Worm (Caenorhabditis elegans) whole organism, early embryonic: ENCODE data around the gene Y58A7A.2.

Source experiments
- B0310.2 ChIP-seq: sonication (generic microtip); optimal IDR thresholded peaks from 2 replicates; lab custom pipeline; 2016; ENCODE audit warnings: mild to moderate bottlenecking, missing genetic modification characterization, missing compliant biosample characterization
- F13C5.2 ChIP-seq: sonication (generic microtip); optimal IDR thresholded peaks from 2 replicates; lab custom pipeline; 2017; ENCODE audit warnings: mild to moderate bottlenecking, missing genetic modification characterization, inconsistent platforms, missing compliant biosample characterization
- aly-1 ChIP-seq: sonication (generic microtip); optimal IDR thresholded peaks from 2 replicates; lab custom pipeline; 2016; ENCODE audit warnings: missing genetic modification characterization, missing compliant biosample characterization
- ama-1 ChIP-seq: fragments of 150-350 bp; optimal IDR thresholded peaks from 2 replicates; lab custom pipeline; 2014
- ceh-13 ChIP-seq: fragments of 200-800 bp; sonication (Bioruptor generic); optimal IDR thresholded peaks from 2 replicates; lab custom pipeline; 2018; ENCODE audit warnings: mild to moderate bottlenecking, missing genetic modification characterization, missing compliant biosample characterization
- ceh-36 ChIP-seq: sonication (generic microtip); optimal IDR thresholded peaks from 2 replicates; lab custom pipeline; 2016; ENCODE audit warnings: missing genetic modification characterization, inconsistent platforms, missing compliant biosample characterization
- ets-7 ChIP-seq: sonication (generic microtip); optimal IDR thresholded peaks from 2 replicates; lab custom pipeline; 2016; ENCODE audit warnings: missing genotype, missing genetic modification characterization, missing compliant biosample characterization
- flt-1 ChIP-seq: fragments of 200-800 bp; sonication (Bioruptor generic); IDR thresholded peaks from 2 replicates; pipeline ENCODE4 v1.3.6; 2022; ENCODE audit warnings: missing genetic modification characterization, missing compliant biosample characterization
- hmbx-1 ChIP-seq: sonication (generic microtip); optimal IDR thresholded peaks from 2 replicates; lab custom pipeline; 2016; ENCODE audit warnings: mild to moderate bottlenecking, missing genetic modification characterization, missing compliant biosample characterization
- hmg-4 ChIP-seq: fragments of 200-800 bp; sonication (Bioruptor generic); optimal IDR thresholded peaks from 2 replicates; lab custom pipeline; 2018; ENCODE audit warnings: mild to moderate bottlenecking, missing genetic modification characterization, missing compliant biosample characterization
- hnd-1 ChIP-seq: sonication (generic microtip); optimal IDR thresholded peaks from 2 replicates; lab custom pipeline; 2016; ENCODE audit warnings: missing genetic modification characterization, missing compliant biosample characterization
- pes-1 ChIP-seq: fragments of 200-800 bp; sonication (Bioruptor generic); IDR thresholded peaks from 2 replicates; pipeline ENCODE4 v1.3.6; 2022; ENCODE audit warnings: missing genetic modification reagents, missing genetic modification characterization, missing compliant biosample characterization
- scrt-1 ChIP-seq: fragments of 200-800 bp; sonication (Bioruptor generic); IDR thresholded peaks from 2 replicates; pipeline ENCODE4 v1.3.6; 2022; ENCODE audit warnings: missing genetic modification characterization, missing compliant biosample characterization
- sea-1 ChIP-seq: fragments of 200-800 bp; sonication (Bioruptor generic); conservative IDR thresholded peaks from 2 replicates; pipeline ENCODE4 v1.3.6; 2022; ENCODE audit warnings: missing genetic modification characterization, missing compliant biosample characterization
- tbx-11 ChIP-seq: fragments of 200-800 bp; sonication (Bioruptor generic); IDR thresholded peaks from 2 replicates; pipeline ENCODE4 v1.3.6; 2022; ENCODE audit warnings: missing genetic modification characterization, missing compliant biosample characterization
- tbx-37 ChIP-seq: fragments of 200-800 bp; sonication (Bioruptor generic); conservative IDR thresholded peaks from 2 replicates; pipeline ENCODE4 v1.3.6; 2022; ENCODE audit warnings: missing genetic modification reagents, missing genetic modification characterization, missing compliant biosample characterization
- tra-4 ChIP-seq: sonication (generic microtip); optimal IDR thresholded peaks from 2 replicates; lab custom pipeline; 2017; ENCODE audit warnings: missing genetic modification characterization, missing compliant biosample characterization

Gene Y58A7A.2

DNA sequence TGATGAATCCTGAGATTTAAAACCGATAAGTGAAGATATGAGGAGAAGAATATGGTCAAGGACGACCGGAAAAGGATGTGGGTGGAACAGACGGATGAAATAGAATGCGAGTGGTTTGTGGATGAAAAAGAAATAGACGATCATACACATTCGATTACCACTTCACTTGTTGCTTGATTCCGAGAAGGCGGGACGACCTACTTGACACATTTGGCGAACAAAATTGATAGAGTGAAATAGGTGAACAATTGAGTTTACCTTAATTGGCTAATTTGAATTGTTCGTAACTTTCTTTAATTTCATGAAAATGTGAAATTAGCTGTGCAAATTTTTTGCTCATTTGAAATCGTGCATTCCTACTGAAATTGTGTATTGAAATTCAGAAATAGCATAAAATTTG, at the start of gene Y58A7A.2:
Gene Y58A7A.2 (minus strand): TSS at position 101 of the 400 bp plus-strand sequence.
- TF ChIP-seq scrt-1, result no peak
- TF ChIP-seq aly-1 (tag; lab: Kevin White, UChicago), result no peak
- no peak for TF ChIP-seq hmbx-1 (tag; lab: Kevin White, UChicago)
- TF ChIP-seq ceh-13 (GFP tag; lab: Kevin White, UChicago), result no peak
- no peak for TF ChIP-seq ama-1 (lab: Kevin White, UChicago)
- TF ChIP-seq hmg-4 (GFP tag; lab: Kevin White, UChicago), result no peak
- TF ChIP-seq tra-4, result no peak
- no peak for TF ChIP-seq tbx-37 (GFP tag; lab: Robert Waterston, UW)
- no peak for TF ChIP-seq F13C5.2
- no peak for TF ChIP-seq B0310.2 (tag; lab: Kevin White, UChicago)
- no peak for TF ChIP-seq sea-1
- TF ChIP-seq hnd-1 (tag; lab: Kevin White, UChicago), result no peak
- no peak for TF ChIP-seq tbx-11 (GFP tag; lab: Robert Waterston, UW)
- TF ChIP-seq pes-1 (GFP tag; lab: Robert Waterston, UW), result no peak
- TF ChIP-seq ceh-36 (tag; lab: Kevin White, UChicago), result no peak
- TF ChIP-seq flt-1 (GFP tag; lab: Robert Waterston, UW), result no peak
- TF ChIP-seq ets-7, result no peak

- TF ChIP-seq ceh-13 (GFP tag; lab: Kevin White, UChicago) (no peak), tbx-11 (GFP tag; lab: Robert Waterston, UW) (no peak), hmg-4 (GFP tag; lab: Kevin White, UChicago) (no peak), ets-7 (no peak), tra-4 (no peak), F13C5.2 (no peak), B0310.2 (tag; lab: Kevin White, UChicago) (no peak), ceh-36 (tag; lab: Kevin White, UChicago) (no peak), flt-1 (GFP tag; lab: Robert Waterston, UW) (no peak), tbx-37 (GFP tag; lab: Robert Waterston, UW) (no peak), sea-1 (no peak)
Measured at ce11 chrV:5119679-5120078, 47.7 kb upstream of the Y58A7A.2 start, which contains the start of gene sid-1. sid-1 (plus strand) TSS chrV:5119970.

ce11 chrV:5119109-5119508, 47.1 kb upstream of the Y58A7A.2 start, which contains the start of gene C04F5.9:
C04F5.9 (minus strand) TSS chrV:5119209.
- TF ChIP-seq ets-7 (no peak), pes-1 (GFP tag; lab: Robert Waterston, UW) (no peak), hnd-1 (tag; lab: Kevin White, UChicago) (no peak), flt-1 (GFP tag; lab: Robert Waterston, UW) (no peak), ceh-13 (GFP tag; lab: Kevin White, UChicago) (no peak), B0310.2 (tag; lab: Kevin White, UChicago) (no peak), sea-1 (no peak), F13C5.2 (no peak), tbx-11 (GFP tag; lab: Robert Waterston, UW) (no peak), tra-4 (no peak), aly-1 (tag; lab: Kevin White, UChicago) (no peak), tbx-37 (GFP tag; lab: Robert Waterston, UW) (no peak), ceh-36 (tag; lab: Kevin White, UChicago) (no peak), ama-1 (lab: Kevin White, UChicago) (no peak), scrt-1 (no peak), hmg-4 (GFP tag; lab: Kevin White, UChicago) (no peak), hmbx-1 (tag; lab: Kevin White, UChicago) (no peak)

- no peak for TF ChIP-seq sea-1
Measured at ce11 chrV:5113654-5114053, 41.7 kb upstream of the Y58A7A.2 start, which contains the start of gene C04F5.8. C04F5.8 (minus strand) TSS chrV:5113754.

DNA sequence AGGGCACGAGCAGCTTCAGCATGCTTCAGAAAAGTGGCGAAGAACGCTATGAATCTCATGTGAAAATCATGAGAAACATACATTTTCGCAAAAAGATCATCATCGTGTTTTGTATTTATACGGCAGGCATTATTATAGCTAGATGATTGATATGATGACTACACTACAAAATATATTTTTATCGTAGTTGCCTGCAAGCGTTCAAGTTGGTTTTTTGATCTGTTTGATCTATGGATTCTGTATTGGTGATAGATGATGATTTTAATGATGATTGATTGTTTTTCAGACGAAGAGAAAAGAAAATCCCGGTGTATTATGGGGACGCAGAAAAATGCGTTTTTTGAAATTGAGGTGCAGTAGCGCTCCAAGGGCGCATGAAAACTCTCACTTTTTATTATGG, 38.7 kb upstream of the Y58A7A.2 start, which contains the start of gene ugt-63:
Gene ugt-63 (minus strand): TSS at position 89 of the 400 bp plus-strand sequence.
- TF ChIP-seq ama-1 (lab: Kevin White, UChicago), result no peak
- TF ChIP-seq hmbx-1 (tag; lab: Kevin White, UChicago), result no peak
- no peak for TF ChIP-seq scrt-1
- no peak for TF ChIP-seq tbx-11 (GFP tag; lab: Robert Waterston, UW)
- no peak for TF ChIP-seq F13C5.2
- no peak for TF ChIP-seq ets-7
- no peak for TF ChIP-seq sea-1
- TF ChIP-seq B0310.2 (tag; lab: Kevin White, UChicago), result no peak
- no peak for TF ChIP-seq ceh-36 (tag; lab: Kevin White, UChicago)
- TF ChIP-seq flt-1 (GFP tag; lab: Robert Waterston, UW), result no peak
- no peak for TF ChIP-seq tbx-37 (GFP tag; lab: Robert Waterston, UW)
- no peak for TF ChIP-seq tra-4
- no peak for TF ChIP-seq aly-1 (tag; lab: Kevin White, UChicago)
- TF ChIP-seq hmg-4 (GFP tag; lab: Kevin White, UChicago), result no peak
- TF ChIP-seq hnd-1 (tag; lab: Kevin White, UChicago), result no peak
- TF ChIP-seq ceh-13 (GFP tag; lab: Kevin White, UChicago), result no peak

DNA sequence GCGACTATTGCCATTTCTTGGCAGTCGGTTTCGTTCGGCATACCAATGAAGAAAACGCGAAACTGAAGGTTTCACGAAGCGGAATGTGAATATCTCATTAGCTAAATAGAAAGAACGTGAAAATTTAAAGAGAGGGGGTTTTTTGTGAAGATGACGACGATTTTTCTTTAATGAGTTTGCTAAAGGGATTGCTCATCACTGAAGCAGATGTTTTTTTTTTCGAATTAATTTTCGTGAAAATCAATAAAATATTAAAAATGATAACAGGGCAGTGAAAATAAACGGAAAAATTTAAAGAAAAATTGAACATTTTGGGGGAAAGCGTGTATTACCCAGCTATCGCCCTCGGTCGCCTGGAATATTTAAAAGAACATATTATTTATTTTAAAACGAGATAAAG, 35.8 kb upstream of the Y58A7A.2 start, which contains the start of gene srab-3:
Gene srab-3 (minus strand): TSS at position 101 of the 400 bp plus-strand sequence.
- TF ChIP-seq tra-4 (no peak), sea-1 (no peak), ceh-36 (tag; lab: Kevin White, UChicago) (no peak), hnd-1 (tag; lab: Kevin White, UChicago) (no peak), hmg-4 (GFP tag; lab: Kevin White, UChicago) (no peak), hmbx-1 (tag; lab: Kevin White, UChicago) (no peak), tbx-37 (GFP tag; lab: Robert Waterston, UW) (no peak), B0310.2 (tag; lab: Kevin White, UChicago) (no peak)

ce11 chrV:5104934-5105333, 33.0 kb upstream of the Y58A7A.2 start, which contains the start of gene srab-2:
srab-2 (minus strand) TSS chrV:5105034.
- no peak for TF ChIP-seq ets-7
- TF ChIP-seq ama-1 (lab: Kevin White, UChicago), result no peak
- no peak for TF ChIP-seq ceh-36 (tag; lab: Kevin White, UChicago)
- TF ChIP-seq scrt-1, result no peak
- TF ChIP-seq hmg-4 (GFP tag; lab: Kevin White, UChicago), result no peak
- TF ChIP-seq aly-1 (tag; lab: Kevin White, UChicago), result no peak
- no peak for TF ChIP-seq tbx-37 (GFP tag; lab: Robert Waterston, UW)
- TF ChIP-seq hmbx-1 (tag; lab: Kevin White, UChicago), result no peak
- no peak for TF ChIP-seq F13C5.2
- no peak for TF ChIP-seq pes-1 (GFP tag; lab: Robert Waterston, UW)
- no peak for TF ChIP-seq tra-4
- no peak for TF ChIP-seq hnd-1 (tag; lab: Kevin White, UChicago)
- no peak for TF ChIP-seq tbx-11 (GFP tag; lab: Robert Waterston, UW)
- TF ChIP-seq B0310.2 (tag; lab: Kevin White, UChicago), result no peak
- no peak for TF ChIP-seq ceh-13 (GFP tag; lab: Kevin White, UChicago)
- no peak for TF ChIP-seq flt-1 (GFP tag; lab: Robert Waterston, UW)
- TF ChIP-seq sea-1, result no peak
